Worm (Caenorhabditis elegans): ENCODE results near the gene C18B10.6.

Gene C18B10.6

ce11 chrV:7487518-7487917 is 6.7 kb upstream of the C18B10.6 start, which contains the start of gene srbc-7:
srbc-7 (minus strand) TSS chrV:7487618.
- no peak for TF ChIP-seq T22C8.4 (GFP tag; IDR thresholded peaks at IDR 0.05)
- no peak for TF ChIP-seq ztf-29 (GFP tag; IDR thresholded peaks at IDR 0.05)
- TF ChIP-seq med-1 (GFP tag; optimal IDR thresholded peaks at IDR 0.05; ENCODE audit: insufficient read depth) = no peak
- TF ChIP-seq ref-1 (GFP tag; conservative IDR thresholded peaks at IDR 0.05) = no peak
- no peak for TF ChIP-seq tab-1 (GFP tag; IDR thresholded peaks at IDR 0.05)
- TF ChIP-seq klf-2 (GFP tag; conservative IDR thresholded peaks at IDR 0.05) = no peak
- no peak for TF ChIP-seq ztf-23 (GFP tag; IDR thresholded peaks at IDR 0.05)
- no peak for TF ChIP-seq cog-1 (tag; optimal IDR thresholded peaks at IDR 0.05)
- no peak for TF ChIP-seq flt-1 (GFP tag; IDR thresholded peaks at IDR 0.05)

DNA sequence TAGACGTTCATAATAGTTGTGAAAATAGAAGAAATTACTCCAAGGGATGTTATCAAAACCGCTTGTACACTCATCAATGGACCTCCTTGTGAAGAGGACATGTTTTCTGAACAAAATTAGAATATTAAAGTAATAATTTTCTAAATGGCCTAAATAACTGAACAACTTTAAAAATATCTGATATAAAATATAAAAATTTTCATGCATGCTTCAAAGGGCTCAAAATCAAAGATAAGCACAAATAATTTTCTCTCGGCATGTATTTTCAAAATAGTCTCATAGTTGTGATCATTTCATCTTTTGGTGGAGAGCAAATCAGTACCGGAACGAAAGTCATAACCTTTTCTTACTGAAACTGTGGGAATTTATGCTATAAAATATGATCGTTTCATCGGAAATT is 4.2 kb upstream of the C18B10.6 start, which contains the start of gene srbc-8:
Gene srbc-8, minus strand, starts transcription at position 101 of the 400 bp plus-strand sequence.
- no peak for TF ChIP-seq ref-1 (GFP tag; conservative IDR thresholded peaks at IDR 0.05)
- TF ChIP-seq cog-1 (tag; optimal IDR thresholded peaks at IDR 0.05) = no peak

- TF ChIP-seq med-1 (GFP tag; optimal IDR thresholded peaks at IDR 0.05; ENCODE audit: insufficient read depth) (no peak), T22C8.4 (GFP tag; IDR thresholded peaks at IDR 0.05) (no peak), ztf-23 (GFP tag; IDR thresholded peaks at IDR 0.05) (no peak), tab-1 (GFP tag; IDR thresholded peaks at IDR 0.05) (no peak), cog-1 (tag; optimal IDR thresholded peaks at IDR 0.05) (no peak), flt-1 (GFP tag; IDR thresholded peaks at IDR 0.05) (no peak), ztf-29 (GFP tag; IDR thresholded peaks at IDR 0.05) (no peak), ref-1 (GFP tag; conservative IDR thresholded peaks at IDR 0.05) (no peak), klf-2 (GFP tag; conservative IDR thresholded peaks at IDR 0.05) (no peak)
Measured at ce11 chrV:7478404-7478803, 2.4 kb downstream of the C18B10.6 start, which contains the start of gene str-190. str-190 (minus strand) TSS chrV:7478504.

DNA sequence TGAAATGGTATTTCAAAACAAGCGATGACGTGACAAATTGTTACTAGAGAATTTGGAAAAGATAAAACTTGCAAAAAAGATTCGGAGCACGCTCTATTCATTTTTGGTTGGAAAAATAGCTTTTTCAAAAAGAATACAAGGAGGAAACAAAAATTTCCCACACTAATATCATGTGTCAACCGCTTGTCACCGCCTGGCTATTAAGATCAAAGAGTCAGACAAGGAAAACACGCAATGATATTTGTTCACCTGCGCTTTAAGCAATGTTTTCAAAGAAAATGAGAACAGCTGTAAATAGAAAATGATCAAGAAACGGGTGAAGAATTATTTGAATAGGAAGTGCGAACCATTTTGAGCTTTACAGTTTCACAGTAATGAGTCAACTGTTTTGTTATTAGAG is 4.1 kb downstream of the C18B10.6 start, which contains the start of gene srh-125:
Gene srh-125, minus strand, starts transcription at position 101 of the 400 bp plus-strand sequence.
- no peak for TF ChIP-seq med-1 (GFP tag; optimal IDR thresholded peaks at IDR 0.05; ENCODE audit: insufficient read depth)
- no peak for TF ChIP-seq T22C8.4 (GFP tag; IDR thresholded peaks at IDR 0.05)
- TF ChIP-seq ztf-29 (GFP tag; IDR thresholded peaks at IDR 0.05) = no peak
- no peak for TF ChIP-seq flt-1 (GFP tag; IDR thresholded peaks at IDR 0.05)
- no peak for TF ChIP-seq cog-1 (tag; optimal IDR thresholded peaks at IDR 0.05)
- no peak for TF ChIP-seq klf-2 (GFP tag; conservative IDR thresholded peaks at IDR 0.05)
- TF ChIP-seq ztf-23 (GFP tag; IDR thresholded peaks at IDR 0.05) = no peak
- TF ChIP-seq ref-1 (GFP tag; conservative IDR thresholded peaks at IDR 0.05) = no peak
- no peak for TF ChIP-seq tab-1 (GFP tag; IDR thresholded peaks at IDR 0.05)

DNA sequence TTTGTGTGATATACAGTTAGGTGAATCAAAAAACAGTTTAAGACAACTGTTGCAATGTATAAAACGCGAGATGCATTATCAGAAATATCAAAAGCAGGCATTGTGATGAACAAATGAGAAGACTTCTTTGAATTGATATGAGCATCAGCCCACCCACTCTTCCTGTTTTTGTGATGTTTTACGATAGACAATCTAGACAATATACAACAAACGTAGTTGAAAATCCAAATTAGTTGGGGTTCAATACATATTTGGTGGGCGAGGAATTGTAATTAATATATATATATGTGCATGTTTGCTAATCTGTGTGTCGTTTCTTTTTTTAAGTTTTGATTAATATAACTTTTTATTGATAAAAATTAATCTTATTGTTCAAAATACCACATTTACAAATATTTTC is 8.0 kb downstream of the C18B10.6 start, which contains the start of gene str-28:
Gene str-28, minus strand, starts transcription at position 101 of the 400 bp plus-strand sequence.
- TF ChIP-seq cog-1 (tag; optimal IDR thresholded peaks at IDR 0.05) (no peak), ref-1 (GFP tag; conservative IDR thresholded peaks at IDR 0.05) (no peak), med-1 (GFP tag; optimal IDR thresholded peaks at IDR 0.05; ENCODE audit: insufficient read depth) (no peak)

ce11 chrV:7465509-7465908 is 15.3 kb downstream of the C18B10.6 start, which contains the start of gene F25E5.1:
F25E5.1 (plus strand) TSS chrV:7465884.
- TF ChIP-seq ztf-29 (GFP tag; IDR thresholded peaks at IDR 0.05) = no peak
- peak; percentile 27 for TF ChIP-seq cog-1 (tag; optimal IDR thresholded peaks at IDR 0.05)
- TF ChIP-seq flt-1 (GFP tag; IDR thresholded peaks at IDR 0.05) = no peak
- TF ChIP-seq klf-2 (GFP tag; conservative IDR thresholded peaks at IDR 0.05) = no peak
- no peak for TF ChIP-seq med-1 (GFP tag; optimal IDR thresholded peaks at IDR 0.05; ENCODE audit: insufficient read depth)
- no peak for TF ChIP-seq tab-1 (GFP tag; IDR thresholded peaks at IDR 0.05)
- 0 out of 2 replicates have a peak, but pooled peaks have one; percentile 57 for TF ChIP-seq ztf-23 (GFP tag; IDR thresholded peaks at IDR 0.05)

- TF ChIP-seq tab-1 (GFP tag; IDR thresholded peaks at IDR 0.05) (no peak), ztf-23 (GFP tag; IDR thresholded peaks at IDR 0.05) (no peak), med-1 (GFP tag; optimal IDR thresholded peaks at IDR 0.05; ENCODE audit: insufficient read depth) (no peak), cog-1 (tag; optimal IDR thresholded peaks at IDR 0.05) (no peak), ref-1 (GFP tag; conservative IDR thresholded peaks at IDR 0.05) (no peak), flt-1 (GFP tag; IDR thresholded peaks at IDR 0.05) (no peak), T22C8.4 (GFP tag; IDR thresholded peaks at IDR 0.05) (no peak), ztf-29 (GFP tag; IDR thresholded peaks at IDR 0.05) (no peak), klf-2 (GFP tag; conservative IDR thresholded peaks at IDR 0.05) (no peak)
Measured at ce11 chrV:7464696-7465095, 16.2 kb downstream of the C18B10.6 start, which contains the start of gene srh-89. srh-89 (minus strand) TSS chrV:7464796.

DNA sequence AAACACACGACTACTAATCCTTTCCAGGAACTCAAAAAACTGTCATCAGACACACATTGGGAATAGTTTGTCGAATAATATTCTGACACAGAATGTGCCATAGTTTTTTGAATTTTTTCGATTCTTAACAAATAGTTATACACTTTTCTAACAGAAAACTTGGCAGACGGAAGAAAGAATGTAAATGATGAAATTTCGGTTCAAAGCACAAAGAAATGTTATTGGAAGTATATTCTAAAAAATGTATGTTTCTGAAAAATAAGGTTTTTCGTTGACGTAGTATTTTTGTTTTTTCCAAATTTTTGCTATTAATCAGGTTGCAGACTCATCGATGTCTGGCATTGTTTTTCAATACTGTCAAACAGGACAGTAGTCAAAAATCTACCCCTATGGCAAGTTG is 20.0 kb downstream of the C18B10.6 start, which contains the start of gene srh-92:
Gene srh-92, minus strand, starts transcription at position 101 of the 400 bp plus-strand sequence.
- TF ChIP-seq ztf-23 (GFP tag; IDR thresholded peaks at IDR 0.05) = no peak
- TF ChIP-seq klf-2 (GFP tag; conservative IDR thresholded peaks at IDR 0.05) = no peak
- no peak for TF ChIP-seq cog-1 (tag; optimal IDR thresholded peaks at IDR 0.05)
- TF ChIP-seq T22C8.4 (GFP tag; IDR thresholded peaks at IDR 0.05) = no peak
- no peak for TF ChIP-seq ref-1 (GFP tag; conservative IDR thresholded peaks at IDR 0.05)
- no peak for TF ChIP-seq tab-1 (GFP tag; IDR thresholded peaks at IDR 0.05)
- TF ChIP-seq ztf-29 (GFP tag; IDR thresholded peaks at IDR 0.05) = no peak

- TF ChIP-seq ref-1 (GFP tag; conservative IDR thresholded peaks at IDR 0.05) (no peak), klf-2 (GFP tag; conservative IDR thresholded peaks at IDR 0.05) (no peak), med-1 (GFP tag; optimal IDR thresholded peaks at IDR 0.05; ENCODE audit: insufficient read depth) (no peak), tab-1 (GFP tag; IDR thresholded peaks at IDR 0.05) (no peak), ztf-23 (GFP tag; IDR thresholded peaks at IDR 0.05) (no peak), T22C8.4 (GFP tag; IDR thresholded peaks at IDR 0.05) (no peak), flt-1 (GFP tag; IDR thresholded peaks at IDR 0.05) (no peak), ztf-29 (GFP tag; IDR thresholded peaks at IDR 0.05) (no peak), cog-1 (tag; optimal IDR thresholded peaks at IDR 0.05) (no peak)
Measured at ce11 chrV:7455008-7455407, 25.8 kb downstream of the C18B10.6 start, which contains the start of gene F25E5.2. F25E5.2 (plus strand) TSS chrV:7455308.

ce11 chrV:7454236-7454635 is 26.6 kb downstream of the C18B10.6 start, which contains the start of gene try-8:
try-8 (minus strand) TSS chrV:7454336.
- TF ChIP-seq tab-1 (GFP tag; IDR thresholded peaks at IDR 0.05) (no peak), cog-1 (tag; optimal IDR thresholded peaks at IDR 0.05) (no peak), ztf-29 (GFP tag; IDR thresholded peaks at IDR 0.05) (no peak), ref-1 (GFP tag; conservative IDR thresholded peaks at IDR 0.05) (no peak), klf-2 (GFP tag; conservative IDR thresholded peaks at IDR 0.05) (no peak), flt-1 (GFP tag; IDR thresholded peaks at IDR 0.05) (no peak), ztf-23 (GFP tag; IDR thresholded peaks at IDR 0.05) (no peak), med-1 (GFP tag; optimal IDR thresholded peaks at IDR 0.05; ENCODE audit: insufficient read depth) (no peak), T22C8.4 (GFP tag; IDR thresholded peaks at IDR 0.05) (no peak)

Measured in whole organism, midembryonic.